Fruit fly (Drosophila melanogaster) whole organism, embryonic: ENCODE results near the gene SP555.

Experiments used
- Adf1 ChIP-seq: fragments of 200-800 bp; sonication (Bioruptor generic); IDR thresholded peaks from 2 replicates; pipeline ENCODE4 v1.3.6; 2022; ENCODE audit warnings: missing biosample characterization, missing genetic modification characterization
- CG10321 ChIP-seq: fragments of 200-800 bp; sonication (Bioruptor generic); IDR thresholded peaks from 2 replicates; pipeline ENCODE4 v1.3.6; 2022; ENCODE audit warnings: missing biosample characterization, missing genetic modification characterization
- CG10462 ChIP-seq: fragments of 200-800 bp; sonication (Bioruptor generic); optimal IDR thresholded peaks from 2 replicates; lab custom pipeline; 2016; ENCODE audit warnings: missing biosample characterization, missing genetic modification characterization
- CG12104 ChIP-seq: fragments of 200-800 bp; sonication (Bioruptor generic); optimal IDR thresholded peaks from 3 replicates; lab custom pipeline; 2016; ENCODE audit warnings: missing biosample characterization, missing genetic modification characterization
- CG14860 ChIP-seq: fragments of 200-800 bp; sonication (Bioruptor generic); IDR thresholded peaks from 3 replicates; pipeline ENCODE4 v1.3.6; 2022; ENCODE audit warnings: missing biosample characterization, missing genetic modification characterization; ENCODE audit not compliant: partially characterized antibody
- CG1647 ChIP-seq: fragments of 200-800 bp; sonication (Bioruptor generic); optimal IDR thresholded peaks from 3 replicates; lab custom pipeline; 2016; ENCODE audit warnings: missing biosample characterization, missing genetic modification characterization
- CG16813 ChIP-seq: fragments of 200-800 bp; sonication (Bioruptor generic); IDR thresholded peaks from 3 replicates; pipeline ENCODE4 v1.3.6; 2022; ENCODE audit warnings: missing biosample characterization, missing genetic modification characterization; ENCODE audit not compliant: partially characterized antibody
- CG16815 ChIP-seq: fragments of 200-800 bp; sonication (Bioruptor generic); optimal IDR thresholded peaks from 3 replicates; lab custom pipeline; 2017; ENCODE audit warnings: missing biosample characterization, mild to moderate bottlenecking, missing genetic modification characterization
- CG17802 ChIP-seq: fragments of 200-800 bp; sonication (Bioruptor generic); optimal IDR thresholded peaks from 2 replicates; lab custom pipeline; 2018; ENCODE audit warnings: missing biosample characterization, mild to moderate bottlenecking, missing genetic modification characterization, moderate library complexity
- CG18262 ChIP-seq: fragments of 200-800 bp; optimal IDR thresholded peaks from 3 replicates; lab custom pipeline; 2019; ENCODE audit warnings: missing biosample characterization, mild to moderate bottlenecking, missing genetic modification characterization, moderate library complexity
- CG2712 ChIP-seq: fragments of 200-800 bp; optimal IDR thresholded peaks from 3 replicates; lab custom pipeline; 2019; ENCODE audit warnings: missing biosample characterization, mild to moderate bottlenecking, missing genetic modification characterization, moderate library complexity
- CG34376 ChIP-seq: fragments of 200-800 bp; sonication (Bioruptor generic); optimal IDR thresholded peaks from 2 replicates; lab custom pipeline; 2018; ENCODE audit warnings: missing biosample characterization, mild to moderate bottlenecking, missing genetic modification characterization
- CG42726 ChIP-seq: fragments of 200-800 bp; sonication (Bioruptor generic); IDR thresholded peaks from 2 replicates; pipeline ENCODE4 v1.3.6; 2022; ENCODE audit warnings: missing biosample characterization, missing genetic modification characterization; ENCODE audit not compliant: partially characterized antibody
- CG4617 ChIP-seq: fragments of 200-800 bp; sonication (Bioruptor generic); optimal IDR thresholded peaks from 3 replicates; lab custom pipeline; 2016; ENCODE audit warnings: missing biosample characterization, missing genetic modification characterization, borderline replicate concordance
- CG6175 ChIP-seq: fragments of 200-800 bp; sonication (Bioruptor generic); IDR thresholded peaks from 3 replicates; pipeline ENCODE4 v1.3.6; 2022; ENCODE audit warnings: missing biosample characterization, missing genetic modification characterization
- CG6254 ChIP-seq: fragments of 200-800 bp; sonication (Bioruptor generic); optimal IDR thresholded peaks from 3 replicates; lab custom pipeline; 2017; ENCODE audit warnings: mild to moderate bottlenecking, missing biosample characterization, missing genetic modification reagents, missing genetic modification characterization
- CG6683 ChIP-seq: fragments of 200-800 bp; sonication (Bioruptor generic); optimal IDR thresholded peaks from 2 replicates; lab custom pipeline; 2017; ENCODE audit warnings: missing biosample characterization, mild to moderate bottlenecking, missing genetic modification characterization, missing genetic modification reagents
- CG7745 ChIP-seq: fragments of 200-800 bp; sonication (Bioruptor generic); optimal IDR thresholded peaks from 2 replicates; lab custom pipeline; 2018; ENCODE audit warnings: missing biosample characterization, mild to moderate bottlenecking, missing genetic modification characterization, moderate library complexity
- CG7839 ChIP-seq: fragments of 200-800 bp; sonication (Bioruptor generic); optimal IDR thresholded peaks from 3 replicates; lab custom pipeline; 2018; ENCODE audit warnings: missing biosample characterization, mild to moderate bottlenecking, missing genetic modification characterization, moderate library complexity
- Eip74EF ChIP-seq, 2 experiments: fragments of 200-800 bp in 1 of 2; fragments of >200 bp in 1 of 2; sonication (Bioruptor generic) in 1 of 2; optimal IDR thresholded peaks; 2 replicates each; lab custom pipeline; 2017 to 2019; ENCODE audit warnings: missing biosample characterization in 2 of 2, missing genetic modification characterization in 2 of 2, mild to moderate bottlenecking in 1 of 2, moderate library complexity in 1 of 2
- Fer3 ChIP-seq: fragments of 200-800 bp; sonication (Bioruptor generic); optimal IDR thresholded peaks from 2 replicates; lab custom pipeline; 2018; ENCODE audit warnings: missing biosample characterization, mild to moderate bottlenecking, missing genetic modification characterization, moderate library complexity
- HmgZ ChIP-seq: fragments of 200-800 bp; sonication (Bioruptor generic); optimal IDR thresholded peaks from 2 replicates; lab custom pipeline; 2018; ENCODE audit warnings: missing biosample characterization, mild to moderate bottlenecking, missing genetic modification characterization
- Hr78 ChIP-seq, 2 experiments: fragments of 200-800 bp in 1 of 2; fragments of >200 bp in 1 of 2; sonication (Bioruptor generic) in 1 of 2; optimal IDR thresholded peaks; 2 replicates each; lab custom pipeline; 2017 to 2019; ENCODE audit warnings: missing biosample characterization in 2 of 2, missing genetic modification characterization in 2 of 2, mild to moderate bottlenecking in 1 of 2, moderate library complexity in 1 of 2
- Mrtf ChIP-seq: fragments of 200-800 bp; sonication (Bioruptor generic); IDR thresholded peaks from 3 replicates; pipeline ENCODE4 v1.3.6; 2022; ENCODE audit warnings: missing biosample characterization, missing genetic modification characterization
- Myb ChIP-seq: fragments of 200-800 bp; sonication (Bioruptor generic); optimal IDR thresholded peaks from 2 replicates; lab custom pipeline; 2016; ENCODE audit warnings: missing biosample characterization, missing genetic modification characterization
- NC2β ChIP-seq: fragments of 200-800 bp; sonication (Bioruptor generic); optimal IDR thresholded peaks from 2 replicates; lab custom pipeline; 2016; ENCODE audit warnings: missing biosample characterization, missing genetic modification characterization
- Oaz ChIP-seq: fragments of 200-800 bp; sonication (Bioruptor generic); IDR thresholded peaks from 2 replicates; pipeline ENCODE4 v1.3.6; 2022; ENCODE audit warnings: missing biosample characterization, missing genetic modification characterization
- Sin3A ChIP-seq: fragments of >200 bp; optimal IDR thresholded peaks from 2 replicates; lab custom pipeline; 2018
- Usf ChIP-seq: fragments of 200-800 bp; sonication (Bioruptor generic); optimal IDR thresholded peaks from 2 replicates; lab custom pipeline; 2017; ENCODE audit warnings: missing genotype, missing biosample characterization, missing genetic modification characterization
- bbx ChIP-seq: fragments of 200-800 bp; sonication (Bioruptor generic); IDR thresholded peaks from 2 replicates; pipeline ENCODE4 v1.3.6; 2022; ENCODE audit warnings: missing biosample characterization, missing genetic modification characterization; ENCODE audit not compliant: partially characterized antibody
- esg ChIP-seq: fragments of 200-800 bp; sonication (Bioruptor generic); conservative IDR thresholded peaks from 2 replicates; pipeline ENCODE4 v1.3.6; 2022; ENCODE audit warnings: missing biosample characterization, missing genetic modification characterization
- fd102C ChIP-seq: fragments of 200-800 bp; sonication (Bioruptor generic); optimal IDR thresholded peaks from 2 replicates; lab custom pipeline; 2018; ENCODE audit warnings: missing biosample characterization, mild to moderate bottlenecking, missing genetic modification characterization, moderate library complexity
- gsb-n ChIP-seq: fragments of 200-800 bp; sonication (Bioruptor generic); optimal IDR thresholded peaks from 3 replicates; lab custom pipeline; 2018; ENCODE audit warnings: missing biosample characterization, mild to moderate bottlenecking, missing genetic modification characterization
- hb ChIP-seq: fragments of 200-800 bp; sonication (Bioruptor generic); IDR thresholded peaks from 3 replicates; pipeline ENCODE4 v1.3.6; 2022; ENCODE audit warnings: missing biosample characterization, missing genetic modification characterization; ENCODE audit not compliant: partially characterized antibody
- insv ChIP-seq, 2 experiments: fragments of 200-800 bp; sonication (Bioruptor generic); optimal IDR thresholded peaks; 3 replicates each; lab custom pipeline; 2016 to 2018; ENCODE audit warnings: missing biosample characterization in 2 of 2, missing genetic modification characterization in 2 of 2
- inv ChIP-seq: fragments of 200-800 bp; sonication (Bioruptor generic); IDR thresholded peaks from 2 replicates; pipeline ENCODE4 v1.3.6; 2022; ENCODE audit warnings: missing biosample characterization, missing genetic modification characterization; ENCODE audit not compliant: partially characterized antibody
- ken ChIP-seq: fragments of 200-800 bp; sonication (Bioruptor generic); IDR thresholded peaks from 3 replicates; pipeline ENCODE4 v1.3.6; 2022; ENCODE audit warnings: missing biosample characterization, missing genetic modification characterization
- knrl ChIP-seq: fragments of 200-800 bp; sonication (Bioruptor generic); IDR thresholded peaks from 3 replicates; pipeline ENCODE4 v1.3.6; 2022; ENCODE audit warnings: missing biosample characterization, missing genetic modification characterization; ENCODE audit not compliant: partially characterized antibody
- otp ChIP-seq: fragments of 200-800 bp; sonication (Bioruptor generic); IDR thresholded peaks from 3 replicates; pipeline ENCODE4, ENCODE4 v1.3.6; 2022; ENCODE audit warnings: missing biosample characterization, missing genetic modification characterization
- pita ChIP-seq: fragments of 200-800 bp; sonication (Bioruptor generic); optimal IDR thresholded peaks from 2 replicates; lab custom pipeline; 2017; ENCODE audit warnings: missing biosample characterization, mild to moderate bottlenecking, missing genetic modification characterization
- pros ChIP-seq: fragments of 200-800 bp; sonication (Bioruptor generic); optimal IDR thresholded peaks from 3 replicates; lab custom pipeline; 2019; ENCODE audit warnings: missing biosample characterization, mild to moderate bottlenecking, missing genetic modification characterization, moderate library complexity
- pzg ChIP-seq: fragments of 200-800 bp; sonication (Bioruptor generic); optimal IDR thresholded peaks from 3 replicates; lab custom pipeline; 2018; ENCODE audit warnings: missing biosample characterization, mild to moderate bottlenecking, missing genetic modification characterization, moderate library complexity
- ranshi ChIP-seq: fragments of 200-800 bp; sonication (Bioruptor generic); IDR thresholded peaks from 2 replicates; pipeline ENCODE4 v1.3.6; 2022; ENCODE audit warnings: missing biosample characterization, missing genetic modification characterization
- slou ChIP-seq: fragments of 200-800 bp; sonication (Bioruptor generic); optimal IDR thresholded peaks from 3 replicates; lab custom pipeline; 2016; ENCODE audit warnings: missing biosample characterization, missing genetic modification characterization
- tll ChIP-seq, 2 experiments: fragments of 200-800 bp in 1 of 2; fragments of >200 bp in 1 of 2; sonication (Bioruptor generic) in 1 of 2; optimal IDR thresholded peaks; 2 replicates each; lab custom pipeline; 2017 to 2019; ENCODE audit warnings: missing biosample characterization in 2 of 2, missing genetic modification characterization in 2 of 2, mild to moderate bottlenecking in 1 of 2, moderate library complexity in 1 of 2
- toy ChIP-seq: fragments of 200-800 bp; sonication (Bioruptor generic); IDR thresholded peaks from 2 replicates; pipeline ENCODE4 v1.3.6; 2022; ENCODE audit warnings: missing biosample characterization, missing genetic modification characterization
- trem ChIP-seq: fragments of 200-800 bp; optimal IDR thresholded peaks from 3 replicates; lab custom pipeline; 2019; ENCODE audit warnings: missing biosample characterization, mild to moderate bottlenecking, missing genetic modification characterization, moderate library complexity
- zen2 ChIP-seq: fragments of 200-800 bp; sonication (Bioruptor generic); IDR thresholded peaks from 3 replicates; pipeline ENCODE4 v1.3.6; 2022; ENCODE audit warnings: missing biosample characterization, missing genetic modification characterization; ENCODE audit not compliant: partially characterized antibody

The SP555 gene

DNA sequence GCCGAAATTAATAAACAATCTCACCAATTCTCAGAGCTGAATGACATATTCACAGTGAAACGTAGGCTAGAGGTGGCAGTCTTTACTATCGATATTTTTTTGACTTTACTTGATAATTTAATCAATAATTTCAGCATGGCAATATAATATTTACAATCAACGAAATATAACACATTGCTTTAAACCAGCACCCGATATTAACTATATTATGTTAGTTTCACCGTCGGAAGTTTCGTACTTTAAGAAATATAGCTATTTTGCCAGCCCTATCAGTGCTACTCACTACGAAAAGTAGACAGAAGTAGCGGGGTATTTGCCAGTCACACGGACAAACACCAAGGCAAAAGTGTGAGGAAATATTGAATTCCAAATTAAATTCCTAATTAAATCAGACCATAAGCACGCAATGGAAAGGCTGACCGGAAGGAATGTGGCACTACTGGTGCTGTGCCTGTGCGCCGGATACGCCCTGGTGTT is 26.7 kb upstream of the SP555 start, which contains the start of the genes CG31917, Tfb5 and SelT (continued):
- TF ChIP-seq esg (GFP tag; lab: Robert Waterston, UW) (no peak), CG6254 (GFP tag; lab: Kevin White, UChicago) (no peak), Mrtf (GFP tag; lab: Robert Waterston, UW) (no peak), CG17802 (tag; lab: Kevin White, UChicago) (peak; percentile 36), Usf (GFP tag; lab: Kevin White, UChicago) (peak; percentile 10), fd102C (GFP tag; lab: Kevin White, UChicago) (no peak), insv (GFP tag; optimal IDR thresholded peaks at IDR 0.05; lab: Kevin White, UChicago) (peak in 1 of 2 experiments; percentile 44), gsb-n (tag; lab: Kevin White, UChicago) (no peak), CG4617 (GFP tag; lab: Kevin White, UChicago) (peak; percentile 89), CG16813 (GFP tag; lab: Robert Waterston, UW) (peak; percentile 81), NC2β (GFP tag; lab: Kevin White, UChicago) (peak; percentile 68), Myb (GFP tag; lab: Kevin White, UChicago) (peak; percentile 14), hb (GFP tag; lab: Robert Waterston, UW) (peak; percentile 58; the same call in 1 of the 3 replicates), CG14860 (0 out of 3 replicates have a peak, but pooled peaks have one; percentile 42), CG10462 (GFP tag; lab: Kevin White, UChicago) (peak; percentile 12), otp (GFP tag; lab: Robert Waterston, UW) (no peak), CG10321 (no peak), bbx (GFP tag; lab: Robert Waterston, UW) (peak; percentile 39; the same call in 1 of the 2 replicates), Eip74EF (GFP tag; optimal IDR thresholded peaks at IDR 0.05; lab: Kevin White, UChicago) (peak in 1 of 2 experiments; percentile 4), CG7745 (no peak), Hr78 (GFP tag; optimal IDR thresholded peaks at IDR 0.05; lab: Kevin White, UChicago) (peak in 1 of 2 experiments; percentile 18), ranshi (GFP tag; lab: Robert Waterston, UW) (no peak), pzg (peak; percentile 83), CG7839 (tag; lab: Kevin White, UChicago) (peak; percentile 59), slou (GFP tag; lab: Kevin White, UChicago) (peak; percentile 39), pros (no peak), CG6175 (GFP tag; lab: Robert Waterston, UW) (no peak), inv (GFP tag; lab: Robert Waterston, UW) (peak; percentile 71), CG12104 (GFP tag; lab: Kevin White, UChicago) (peak; percentile 40), pita (no peak), HmgZ (tag; lab: Kevin White, UChicago) (peak; percentile 76), Oaz (GFP tag; lab: Robert Waterston, UW) (no peak), CG1647 (GFP tag; lab: Kevin White, UChicago) (peak; percentile 35), CG34376 (GFP tag; lab: Kevin White, UChicago) (peak; percentile 3), trem (tag; lab: Kevin White, UChicago) (peak; percentile 63), knrl (peak; percentile 80), Sin3A (lab: Kevin White, UChicago) (peak; percentile 66), Fer3 (tag; lab: Kevin White, UChicago) (peak; percentile 18), tll (GFP tag; optimal IDR thresholded peaks at IDR 0.05; lab: Kevin White, UChicago) (peak in 1 of 2 experiments; percentile 64), CG16815 (GFP tag; lab: Kevin White, UChicago) (no peak), CG6683 (GFP tag; lab: Kevin White, UChicago) (no peak), Adf1 (GFP tag; lab: Robert Waterston, UW) (0 out of 2 replicates have a peak, but pooled peaks have one; percentile 31), CG18262 (no peak), CG2712 (tag; lab: Kevin White, UChicago) (peak; percentile 73), ken (GFP tag; lab: Robert Waterston, UW) (no peak), toy (GFP tag; lab: Robert Waterston, UW) (no peak), zen2 (peak; percentile 28; the same call in 2 of the 3 replicates), CG42726 (no peak; the same call in 1 of the 2 replicates)
